Worm (Caenorhabditis elegans): ENCODE measurements around the gene lit-1.

The lit-1 gene

ce11 chrIII:13701691-13702090 lies at the start of gene lit-1:
Gene lit-1, plus strand, starts transcription at chrIII:13701991.
- TF ChIP-seq lsy-2 (tag; optimal IDR thresholded peaks at IDR 0.05) (no peak), Y116A8C.19 (tag; optimal IDR thresholded peaks at IDR 0.05; ENCODE audit: borderline replicate concordance) (no peak), tbx-2 (tag; optimal IDR thresholded peaks at IDR 0.05) (no peak), dsc-1 (tag; optimal IDR thresholded peaks at IDR 0.05) (no peak), hlh-17 (GFP tag; optimal IDR thresholded peaks at IDR 0.05; ENCODE audit: borderline replicate concordance) (no peak), ztf-11 (tag; optimal IDR thresholded peaks at IDR 0.05) (no peak), sptf-1 (tag; optimal IDR thresholded peaks at IDR 0.05) (no peak), nhr-237 (tag; optimal IDR thresholded peaks at IDR 0.05) (no peak)

ce11 chrIII:13652010-13652409 lies 49.8 kb upstream of the lit-1 start:
- TF ChIP-seq efl-1 (optimal IDR thresholded peaks at IDR 0.05) (no peak), efl-1 (GFP tag; optimal IDR thresholded peaks at IDR 0.05 in 1 of 2) (no peak), nhr-71 (tag; optimal IDR thresholded peaks at IDR 0.05) (no peak), nhr-12 (tag; optimal IDR thresholded peaks at IDR 0.05) (no peak), nhr-19 (GFP tag; conservative IDR thresholded peaks at IDR 0.05) (no peak), alr-1 (tag; optimal IDR thresholded peaks at IDR 0.05; ENCODE audit: borderline replicate concordance) (no peak), nhr-77 (tag; optimal IDR thresholded peaks at IDR 0.05) (no peak), lsy-2 (tag; optimal IDR thresholded peaks at IDR 0.05) (no peak), nhr-28 (tag; optimal IDR thresholded peaks at IDR 0.05) (no peak), nhr-90 (tag; optimal IDR thresholded peaks at IDR 0.05; ENCODE audit: poor library complexity) (no peak), unc-98 (GFP tag; IDR thresholded peaks at IDR 0.05) (no peak), hlh-17 (GFP tag; optimal IDR thresholded peaks at IDR 0.05; ENCODE audit: borderline replicate concordance) (no peak), dpl-1 (GFP tag; optimal IDR thresholded peaks at IDR 0.05) (no peak), egl-13 (tag; optimal IDR thresholded peaks at IDR 0.05) (no peak), nhr-11 (tag; optimal IDR thresholded peaks at IDR 0.05) (no peak)

ce11 chrIII:13652708-13653107 lies 49.1 kb upstream of the lit-1 start:
- no peak for TF ChIP-seq ceh-8 (GFP tag; optimal IDR thresholded peaks at IDR 0.05)

ce11 chrIII:13654950-13655349 lies 46.8 kb upstream of the lit-1 start:
- no peak for TF ChIP-seq nhr-47 (tag; optimal IDR thresholded peaks at IDR 0.05)
- TF ChIP-seq nhr-85 (tag) = no peak
- TF ChIP-seq lin-35 (GFP tag; optimal IDR thresholded peaks at IDR 0.05) = no peak
- no peak for TF ChIP-seq nhr-20 (tag; optimal IDR thresholded peaks at IDR 0.05)
- no peak for TF ChIP-seq elt-3 (tag; optimal IDR thresholded peaks at IDR 0.05)
- TF ChIP-seq unc-130 (tag; optimal IDR thresholded peaks at IDR 0.05) = no peak
- TF ChIP-seq elt-2 (tag; optimal IDR thresholded peaks at IDR 0.05) = no peak
- no peak for TF ChIP-seq unc-62 (GFP tag; optimal IDR thresholded peaks at IDR 0.05)
- TF ChIP-seq C04F5.9 (tag; optimal IDR thresholded peaks at IDR 0.05) = no peak
- no peak for TF ChIP-seq rnt-1 (tag; optimal IDR thresholded peaks at IDR 0.05)
- no peak for TF ChIP-seq hlh-4 (tag; optimal IDR thresholded peaks at IDR 0.05)
- TF ChIP-seq tlp-1 (tag; optimal IDR thresholded peaks at IDR 0.05) = no peak
- TF ChIP-seq nhr-11 (tag; optimal IDR thresholded peaks at IDR 0.05) = no peak
- TF ChIP-seq irx-1 (tag; optimal IDR thresholded peaks at IDR 0.05) = no peak
- no peak for TF ChIP-seq ztf-4 (tag; optimal IDR thresholded peaks at IDR 0.05)
- no peak for TF ChIP-seq sup-37 (GFP tag; optimal IDR thresholded peaks at IDR 0.05)
- no peak for TF ChIP-seq egl-13 (tag; optimal IDR thresholded peaks at IDR 0.05)
- no peak for TF ChIP-seq hpl-2 (GFP tag; optimal IDR thresholded peaks at IDR 0.05)

Data from whole organism, L1 larva.